Worm (Caenorhabditis elegans): ENCODE results near the gene rgs-9.

ce11 chrX:1939887-1940286 lies 24.8 kb downstream of the rgs-9 start, which contains the start of gene Y59E1A.4:
- TF ChIP-seq ceh-58 (GFP tag; IDR thresholded peaks at IDR 0.05) (no peak), snpc-4 (GFP tag; optimal IDR thresholded peaks at IDR 0.05) (no peak), snpc-4 (tag; optimal IDR thresholded peaks at IDR 0.05) (no peak), ama-1 (optimal IDR thresholded peaks at IDR 0.05) (no peak), ama-1 (GFP tag; optimal IDR thresholded peaks at IDR 0.05) (no peak), C17E4.6 (GFP tag; IDR thresholded peaks at IDR 0.05) (no peak), chd-7 (tag; optimal IDR thresholded peaks at IDR 0.05) (no peak), madf-8 (GFP tag; conservative IDR thresholded peaks at IDR 0.05) (no peak), D2030.7 (GFP tag; IDR thresholded peaks at IDR 0.05) (no peak)

Data from whole organism, young adult.